Worm (Caenorhabditis elegans) whole organism, L4 larva: ENCODE measurements around the gene ugt-2.

Experiments
- T20F7.1 ChIP-seq: fragments of 200-800 bp; sonication (Bioruptor generic); optimal IDR thresholded peaks from 2 replicates; lab custom pipeline; 2018; ENCODE audit warnings: mild to moderate bottlenecking, missing genetic modification characterization, missing compliant biosample characterization
- aly-2 ChIP-seq: sonication (generic microtip); optimal IDR thresholded peaks from 2 replicates; lab custom pipeline; 2018; ENCODE audit warnings: missing biosample characterization, missing genetic modification characterization
- dmd-6 ChIP-seq: fragments of 200-800 bp; sonication (Bioruptor generic); IDR thresholded peaks from 2 replicates; pipeline ENCODE4 v1.3.6; 2022; ENCODE audit warnings: missing genetic modification reagents, missing genetic modification characterization, missing compliant biosample characterization
- dmd-9 ChIP-seq: fragments of 200-800 bp; sonication (Bioruptor generic); IDR thresholded peaks from 2 replicates; pipeline ENCODE4 v1.3.6; 2022; ENCODE audit warnings: missing genetic modification reagents, missing genetic modification characterization, missing compliant biosample characterization
- nhr-11 ChIP-seq: fragments of 150-350 bp; optimal IDR thresholded peaks from 2 replicates; lab custom pipeline; 2014; ENCODE audit warnings: missing biosample characterization, missing genetic modification characterization

ce11 chrV:10440723-10441122 lies 42.1 kb downstream of the ugt-2 start, which contains the start of gene snf-10:
- TF ChIP-seq nhr-11 (tag; lab: Kevin White, UChicago), result no peak
- no peak for TF ChIP-seq dmd-9 (GFP tag; lab: Robert Waterston, UW)
- TF ChIP-seq T20F7.1 (GFP tag; lab: Kevin White, UChicago), result no peak
- TF ChIP-seq dmd-6 (GFP tag; lab: Robert Waterston, UW), result no peak
- no peak for TF ChIP-seq aly-2 (tag; lab: Kevin White, UChicago)
